Fruit fly (Drosophila melanogaster): Measurements from ENCODE around the gene MICU1.

Gene MICU1

dm6 chr2L:7181978-7182392, at the start of gene MICU1:
TSS of gene MICU1 (plus strand) at chr2L:7182234.
- TF ChIP-seq CG2712 (tag; optimal IDR thresholded peaks at IDR 0.05) (peak; percentile 20), bcd (GFP tag; optimal IDR thresholded peaks at IDR 0.05) (no peak), MESR4 (GFP tag; optimal IDR thresholded peaks at IDR 0.05) (peak; percentile 29), caup (GFP tag; optimal IDR thresholded peaks at IDR 0.05; ENCODE audit: severe bottlenecking) (no peak), gem (tag; optimal IDR thresholded peaks at IDR 0.05) (peak; percentile 32), CG11504 (tag; optimal IDR thresholded peaks at IDR 0.05) (peak; percentile 54), zen (tag; optimal IDR thresholded peaks at IDR 0.05) (peak; percentile 27), Rfx (GFP tag; IDR thresholded peaks at IDR 0.05) (no peak), Fer2 (tag; optimal IDR thresholded peaks at IDR 0.05) (no peak), Dbx (GFP tag; IDR thresholded peaks at IDR 0.05) (no peak), gfzf (GFP tag; optimal IDR thresholded peaks at IDR 0.05) (peak; percentile 83), CG10321 (GFP tag; IDR thresholded peaks at IDR 0.05) (no peak), shn (GFP tag; optimal IDR thresholded peaks at IDR 0.05) (no peak), CG30020 (tag; optimal IDR thresholded peaks at IDR 0.05) (peak; percentile 32), CG7987 (GFP tag; optimal IDR thresholded peaks at IDR 0.05) (peak; percentile 14), lmd (GFP tag; IDR thresholded peaks at IDR 0.05) (no peak), Fer1 (GFP tag; optimal IDR thresholded peaks at IDR 0.05) (peak; percentile 4), CG13123 (GFP tag; optimal IDR thresholded peaks at IDR 0.05) (no peak), Stat92E (GFP tag; optimal IDR thresholded peaks at IDR 0.05) (peak in 1 of 3 experiments; percentile 0), HLH4C (GFP tag; IDR thresholded peaks at IDR 0.05; ENCODE audit: partially characterized antibody) (no peak), Doc3 (GFP tag; IDR thresholded peaks at IDR 0.05; ENCODE audit: partially characterized antibody) (no peak), tx (GFP tag; optimal IDR thresholded peaks at IDR 0.05) (no peak), Ada2b (GFP tag; IDR thresholded peaks at IDR 0.05) (no peak), CG9727 (GFP tag; optimal IDR thresholded peaks at IDR 0.05) (peak; percentile 18), phol (tag; optimal IDR thresholded peaks at IDR 0.05) (peak; percentile 22), Ets97D (GFP tag; optimal IDR thresholded peaks at IDR 0.05) (peak; percentile 80), pzg (GFP tag; optimal IDR thresholded peaks at IDR 0.05) (peak; percentile 62), ssp (GFP tag; IDR thresholded peaks at IDR 0.05) (no peak), nmo (GFP tag; optimal IDR thresholded peaks at IDR 0.05) (peak; percentile 52), Ets65A (GFP tag) (peak; percentile 93), CG15696 (tag; optimal IDR thresholded peaks at IDR 0.05) (no peak), fd102C (GFP tag; optimal IDR thresholded peaks at IDR 0.05) (no peak), gce (GFP tag; IDR thresholded peaks at IDR 0.05) (no peak), HmgZ (tag; optimal IDR thresholded peaks at IDR 0.05) (peak; percentile 23), Myb (GFP tag; optimal IDR thresholded peaks at IDR 0.05) (peak; percentile 7), CG2202 (tag; optimal IDR thresholded peaks at IDR 0.05) (no peak), Lhr (GFP tag; optimal IDR thresholded peaks at IDR 0.05) (peak; percentile 25), CG17361 (GFP tag; IDR thresholded peaks at IDR 0.05) (peak; percentile 51; the same call in 1 of the 3 replicates), BEAF-32 (GFP tag; optimal IDR thresholded peaks at IDR 0.05) (peak; percentile 34), sim (GFP tag; IDR thresholded peaks at IDR 0.05) (no peak), CG10267 (tag; optimal IDR thresholded peaks at IDR 0.05) (peak; percentile 46), ab (GFP tag; optimal IDR thresholded peaks at IDR 0.05) (no peak), MBD-R2 (GFP tag; IDR thresholded peaks at IDR 0.05) (peak; percentile 85), CG15601 (tag; optimal IDR thresholded peaks at IDR 0.05) (peak; percentile 19), sqz (GFP tag; optimal IDR thresholded peaks at IDR 0.05) (peak; percentile 43), slp2 (GFP tag; optimal IDR thresholded peaks at IDR 0.05) (no peak), CG3838 (GFP tag; optimal IDR thresholded peaks at IDR 0.05) (no peak), Hr3 (GFP tag; optimal IDR thresholded peaks at IDR 0.05) (no peak), CG12391 (tag; optimal IDR thresholded peaks at IDR 0.05) (peak; percentile 36), Drgx (GFP tag; IDR thresholded peaks at IDR 0.05) (no peak)
